Fruit fly (Drosophila melanogaster) whole organism, embryonic: ENCODE measurements around the gene Cyt-c-p.

Source experiments
- Bteb2 ChIP-seq: fragments of 200-800 bp; sonication (Bioruptor generic); optimal IDR thresholded peaks from 2 replicates; lab custom pipeline; 2016; ENCODE audit warnings: missing biosample characterization, missing genetic modification characterization
- CG1024 ChIP-seq: fragments of 200-800 bp; sonication (Bioruptor generic); IDR thresholded peaks from 2 replicates; pipeline ENCODE4 v1.3.6; 2022; ENCODE audit warnings: missing biosample characterization, missing genetic modification characterization
- CG11560 ChIP-seq: fragments of 200-800 bp; sonication (Bioruptor generic); IDR thresholded peaks from 3 replicates; pipeline ENCODE4 v1.3.6; 2022; ENCODE audit warnings: missing biosample characterization, missing genetic modification characterization
- CG1233 ChIP-seq: fragments of 200-800 bp; sonication (Bioruptor generic); optimal IDR thresholded peaks from 4 replicates; lab custom pipeline; 2018; ENCODE audit warnings: missing biosample characterization, mild to moderate bottlenecking, missing genetic modification characterization
- CG12744 ChIP-seq: fragments of 200-800 bp; sonication (Bioruptor generic); optimal IDR thresholded peaks from 2 replicates; lab custom pipeline; 2016; ENCODE audit warnings: missing biosample characterization, missing genetic modification characterization
- CG17612 ChIP-seq: fragments of 200-800 bp; sonication (Bioruptor generic); IDR thresholded peaks from 2 replicates; pipeline ENCODE4 v1.3.6; 2022; ENCODE audit warnings: missing biosample characterization, missing genetic modification characterization
- CG1832 ChIP-seq: fragments of 200-800 bp; sonication (Bioruptor generic); optimal IDR thresholded peaks from 2 replicates; lab custom pipeline; 2017; ENCODE audit warnings: missing biosample characterization, mild to moderate bottlenecking, missing genetic modification characterization, inconsistent platforms
- CG2712 ChIP-seq: fragments of 200-800 bp; optimal IDR thresholded peaks from 3 replicates; lab custom pipeline; 2019; ENCODE audit warnings: missing biosample characterization, mild to moderate bottlenecking, missing genetic modification characterization, moderate library complexity
- CG33213 ChIP-seq: fragments of 200-800 bp; sonication (Bioruptor generic); optimal IDR thresholded peaks from 3 replicates; lab custom pipeline; 2016; ENCODE audit warnings: missing biosample characterization, missing genetic modification characterization
- CG3847 ChIP-seq: fragments of 200-800 bp; sonication (Bioruptor generic); IDR thresholded peaks from 2 replicates; pipeline ENCODE4 v1.3.6; 2022; ENCODE audit warnings: missing biosample characterization, missing genetic modification characterization
- CG42726 ChIP-seq: fragments of 200-800 bp; sonication (Bioruptor generic); IDR thresholded peaks from 2 replicates; pipeline ENCODE4 v1.3.6; 2022; ENCODE audit warnings: missing biosample characterization, missing genetic modification characterization; ENCODE audit not compliant: partially characterized antibody
- CG4360 ChIP-seq: fragments of 200-800 bp; sonication (Bioruptor generic); IDR thresholded peaks from 2 replicates; pipeline ENCODE4 v1.3.6; 2022; ENCODE audit warnings: missing biosample characterization, missing genetic modification characterization
- CG6175 ChIP-seq: fragments of 200-800 bp; sonication (Bioruptor generic); IDR thresholded peaks from 3 replicates; pipeline ENCODE4 v1.3.6; 2022; ENCODE audit warnings: missing biosample characterization, missing genetic modification characterization
- CG7271 ChIP-seq: fragments of 200-800 bp; sonication (Bioruptor generic); optimal IDR thresholded peaks from 2 replicates; lab custom pipeline; 2018; ENCODE audit warnings: missing biosample characterization, mild to moderate bottlenecking, missing genetic modification characterization, moderate library complexity
- CG7928 ChIP-seq: fragments of 200-800 bp; sonication (Bioruptor generic); optimal IDR thresholded peaks from 2 replicates; lab custom pipeline; 2017; ENCODE audit warnings: missing biosample characterization, mild to moderate bottlenecking, missing genetic modification characterization
- CG8388 ChIP-seq: fragments of 200-800 bp; sonication (Bioruptor generic); optimal IDR thresholded peaks from 2 replicates; lab custom pipeline; 2019; ENCODE audit warnings: missing biosample characterization, mild to moderate bottlenecking, missing genetic modification characterization, moderate library complexity
- CHES-1-like ChIP-seq: fragments of 200-800 bp; sonication (Bioruptor generic); optimal IDR thresholded peaks from 2 replicates; lab custom pipeline; 2016; ENCODE audit warnings: missing biosample characterization, missing genetic modification characterization
- Dad ChIP-seq: fragments of 200-800 bp; sonication (Bioruptor generic); optimal IDR thresholded peaks from 3 replicates; lab custom pipeline; 2016; ENCODE audit warnings: missing biosample characterization, missing genetic modification characterization
- Ets65A ChIP-seq: fragments of 200-800 bp; sonication (Bioruptor generic); peaks from one replicate; lab custom pipeline; 2016; ENCODE audit warnings: missing biosample characterization, missing genetic modification characterization
- Gug ChIP-seq: fragments of 200-800 bp; sonication (Bioruptor generic); IDR thresholded peaks from 4 replicates; pipeline ENCODE4 v1.3.6; 2022; ENCODE audit warnings: missing biosample characterization, missing genetic modification characterization
- HHEX ChIP-seq: fragments of 200-800 bp; sonication (Bioruptor generic); optimal IDR thresholded peaks from 3 replicates; lab custom pipeline; 2017; ENCODE audit warnings: missing biosample characterization, mild to moderate bottlenecking, missing genetic modification characterization, missing genetic modification reagents
- HLH54F ChIP-seq: fragments of 200-800 bp; sonication (Bioruptor generic); optimal IDR thresholded peaks from 3 replicates; lab custom pipeline; 2016; ENCODE audit warnings: missing biosample characterization, missing genetic modification characterization
- Hsf ChIP-seq: fragments of 200-800 bp; sonication (Bioruptor generic); optimal IDR thresholded peaks from 3 replicates; lab custom pipeline; 2016; ENCODE audit warnings: missing biosample characterization, missing genetic modification characterization
- MESR4 ChIP-seq: fragments of 200-800 bp; sonication (Bioruptor generic); optimal IDR thresholded peaks from 2 replicates; lab custom pipeline; 2018; ENCODE audit warnings: missing biosample characterization, mild to moderate bottlenecking, missing genetic modification characterization, moderate library complexity
- Meics ChIP-seq: fragments of 200-800 bp; sonication (Bioruptor generic); optimal IDR thresholded peaks from 2 replicates; lab custom pipeline; 2017; ENCODE audit warnings: missing biosample characterization, mild to moderate bottlenecking, missing genetic modification characterization
- Neu2 ChIP-seq: fragments of 200-800 bp; sonication (Bioruptor generic); optimal IDR thresholded peaks from 3 replicates; lab custom pipeline; 2016; ENCODE audit warnings: missing biosample characterization, missing genetic modification characterization, borderline replicate concordance
- Nf-YB ChIP-seq: fragments of 200-800 bp; sonication (Bioruptor generic); optimal IDR thresholded peaks from 3 replicates; lab custom pipeline; 2019; ENCODE audit warnings: missing biosample characterization, mild to moderate bottlenecking, missing genetic modification characterization, moderate library complexity
- Six4 ChIP-seq: fragments of 200-800 bp; sonication (Bioruptor generic); optimal IDR thresholded peaks from 2 replicates; lab custom pipeline; 2016; ENCODE audit warnings: missing biosample characterization, missing genetic modification characterization
- Sox100B ChIP-seq: fragments of 200-800 bp; sonication (Bioruptor generic); optimal IDR thresholded peaks from 3 replicates; lab custom pipeline; 2018; ENCODE audit warnings: missing biosample characterization, mild to moderate bottlenecking, missing genetic modification characterization
- Sox102F ChIP-seq: fragments of 200-800 bp; sonication (Bioruptor generic); optimal IDR thresholded peaks from 2 replicates; lab custom pipeline; 2018; ENCODE audit warnings: missing biosample characterization, mild to moderate bottlenecking, missing genetic modification characterization, moderate library complexity
- Spps ChIP-seq: fragments of 200-800 bp; sonication (Bioruptor generic); optimal IDR thresholded peaks from 2 replicates; lab custom pipeline; 2018; ENCODE audit warnings: missing biosample characterization, mild to moderate bottlenecking, missing genetic modification characterization
- Ssrp ChIP-seq: fragments of 200-800 bp; sonication (Bioruptor generic); optimal IDR thresholded peaks from 2 replicates; lab custom pipeline; 2018; ENCODE audit warnings: missing biosample characterization, mild to moderate bottlenecking, missing genetic modification characterization, moderate library complexity
- bigmax ChIP-seq: fragments of 200-800 bp; sonication (Bioruptor generic); optimal IDR thresholded peaks from 2 replicates; lab custom pipeline; 2018; ENCODE audit warnings: missing biosample characterization, mild to moderate bottlenecking, missing genetic modification characterization
- chif ChIP-seq, 2 experiments: fragments of 200-800 bp; sonication (Bioruptor generic); optimal IDR thresholded peaks; 3 replicates each; lab custom pipeline; 2016; ENCODE audit warnings: missing biosample characterization in 2 of 2, missing genetic modification characterization in 2 of 2
- ci ChIP-seq: fragments of 200-800 bp; sonication (Bioruptor generic); IDR thresholded peaks from 3 replicates; pipeline ENCODE4 v1.3.6; 2022; ENCODE audit warnings: missing biosample characterization, missing genetic modification characterization
- fd3F ChIP-seq: fragments of 200-800 bp; sonication (Bioruptor generic); optimal IDR thresholded peaks from 2 replicates; lab custom pipeline; 2018; ENCODE audit warnings: missing biosample characterization, mild to moderate bottlenecking, missing genetic modification characterization, moderate library complexity
- fru ChIP-seq: fragments of >200 bp; optimal IDR thresholded peaks from 2 replicates; lab custom pipeline; 2017
- knrl ChIP-seq: fragments of 200-800 bp; sonication (Bioruptor generic); IDR thresholded peaks from 3 replicates; pipeline ENCODE4 v1.3.6; 2022; ENCODE audit warnings: missing biosample characterization, missing genetic modification characterization; ENCODE audit not compliant: partially characterized antibody
- pan ChIP-seq, 4 experiments: fragments of >200 bp in 3 of 4; fragments of 200-800 bp in 1 of 4; sonication (Bioruptor generic) in 1 of 4; optimal IDR thresholded peaks in 3 of 4; IDR thresholded peaks in 1 of 4; 2 replicates each; pipeline versions ENCODE4 v1.3.6 to Lab custom; 2017 to 2022; ENCODE audit warnings: missing biosample characterization in 2 of 4, missing genetic modification characterization in 2 of 4, mixed read lengths in 1 of 4
- pho ChIP-seq: fragments of 200-800 bp; sonication (Bioruptor generic); optimal IDR thresholded peaks from 2 replicates; lab custom pipeline; 2016; ENCODE audit warnings: missing biosample characterization, missing genetic modification characterization
- sc ChIP-seq, 3 experiments: fragments of >200 bp in 2 of 3; fragments of 200-800 bp in 1 of 3; sonication (Bioruptor generic) in 1 of 3; optimal IDR thresholded peaks; 2 replicates in 2 of 3; 3 replicates in 1 of 3; lab custom pipeline; 2017; ENCODE audit warnings: mild to moderate bottlenecking in 1 of 3, missing biosample characterization in 1 of 3, missing genetic modification characterization in 1 of 3, missing genetic modification reagents in 1 of 3
- sd ChIP-seq: fragments of 200-800 bp; sonication (Bioruptor generic); optimal IDR thresholded peaks from 3 replicates; lab custom pipeline; 2018; ENCODE audit warnings: missing biosample characterization, mild to moderate bottlenecking, missing genetic modification characterization, moderate library complexity
- slou ChIP-seq: fragments of 200-800 bp; sonication (Bioruptor generic); optimal IDR thresholded peaks from 3 replicates; lab custom pipeline; 2016; ENCODE audit warnings: missing biosample characterization, missing genetic modification characterization
- tgo ChIP-seq: fragments of 200-800 bp; sonication (Bioruptor generic); IDR thresholded peaks from 3 replicates; pipeline ENCODE4 v1.3.6; 2022; ENCODE audit warnings: missing biosample characterization, missing genetic modification characterization
- tll ChIP-seq, 2 experiments: fragments of 200-800 bp in 1 of 2; fragments of >200 bp in 1 of 2; sonication (Bioruptor generic) in 1 of 2; optimal IDR thresholded peaks; 2 replicates each; lab custom pipeline; 2017 to 2019; ENCODE audit warnings: missing biosample characterization in 2 of 2, missing genetic modification characterization in 2 of 2, mild to moderate bottlenecking in 1 of 2, moderate library complexity in 1 of 2
- unpg ChIP-seq: fragments of 200-800 bp; sonication (Bioruptor generic); optimal IDR thresholded peaks from 3 replicates; lab custom pipeline; 2018; ENCODE audit warnings: missing biosample characterization, mild to moderate bottlenecking, missing genetic modification characterization, moderate library complexity
- z ChIP-seq: fragments of 200-800 bp; sonication (Bioruptor generic); IDR thresholded peaks from 3 replicates; pipeline ENCODE4 v1.3.6; 2022; ENCODE audit warnings: missing biosample characterization, missing genetic modification characterization
- zfh1 ChIP-seq: fragments of 200-800 bp; sonication (Bioruptor generic); IDR thresholded peaks from 3 replicates; pipeline ENCODE4 v1.3.6; 2022; ENCODE audit warnings: missing biosample characterization, missing genetic modification characterization

The Cyt-c-p gene

dm6 chr2L:16719643-16720515, at the start of gene Cyt-c-p (continued):
- TF ChIP-seq z (GFP tag; lab: Robert Waterston, UW), result no peak
- no peak for TF ChIP-seq zfh1 (GFP tag; lab: Robert Waterston, UW)
- TF ChIP-seq sc (optimal IDR thresholded peaks at IDR 0.05; lab: Kevin White, UChicago), result no peak
- no peak for TF ChIP-seq sc (GFP tag; optimal IDR thresholded peaks at IDR 0.05; lab: Kevin White, UChicago)
- no peak for TF ChIP-seq HHEX (GFP tag; lab: Kevin White, UChicago)
- no peak for TF ChIP-seq Sox102F
- peak; percentile 72 for TF ChIP-seq MESR4
- TF ChIP-seq bigmax (GFP tag; lab: Kevin White, UChicago), result no peak
- no peak for TF ChIP-seq CG6175
- TF ChIP-seq Dad (GFP tag; lab: Kevin White, UChicago), result peak; percentile 50
- peak in 1 of 2 experiments; percentile 3 for TF ChIP-seq chif (GFP tag; optimal IDR thresholded peaks at IDR 0.05; lab: Kevin White, UChicago)
- no peak for TF ChIP-seq CG8388
- no peak for TF ChIP-seq CG12744
- no peak for TF ChIP-seq CG7271
- peak; percentile 16 for TF ChIP-seq unpg
- no peak for TF ChIP-seq Spps (tag; lab: Kevin White, UChicago)
- no peak for TF ChIP-seq CG17612
- TF ChIP-seq Hsf (GFP tag; lab: Kevin White, UChicago), result peak; percentile 2
- peak; percentile 83 for TF ChIP-seq CG33213 (GFP tag; lab: Kevin White, UChicago)
- TF ChIP-seq slou (GFP tag; lab: Kevin White, UChicago), result no peak
- TF ChIP-seq CG1832 (GFP tag; lab: Kevin White, UChicago), result peak; percentile 22
- TF ChIP-seq Nf-YB (GFP tag; lab: Kevin White, UChicago), result no peak
- TF ChIP-seq HLH54F (GFP tag; lab: Kevin White, UChicago), result peak; percentile 9
- TF ChIP-seq CG4360 (GFP tag; lab: Robert Waterston, UW), result no peak
- no peak for TF ChIP-seq fd3F (GFP tag; lab: Kevin White, UChicago)
- TF ChIP-seq pan (optimal IDR thresholded peaks at IDR 0.05; lab: Kevin White, UChicago), result no peak
- TF ChIP-seq pan (GFP tag; optimal IDR thresholded peaks at IDR 0.05 in 1 of 2, IDR thresholded peaks at IDR 0.05 in 1 of 2), result no peak
- TF ChIP-seq ci (GFP tag; lab: Robert Waterston, UW), result peak; percentile 27; the same call in 1 of the 3 replicates
- TF ChIP-seq CG42726 (GFP tag; lab: Robert Waterston, UW), result no peak; the same call in none of the 2 replicates
- no peak for TF ChIP-seq Gug (GFP tag; lab: Robert Waterston, UW)
- no peak for TF ChIP-seq pho (GFP tag; lab: Kevin White, UChicago)
- peak; percentile 61 for TF ChIP-seq CG2712
- peak; percentile 39 for TF ChIP-seq CHES-1-like (GFP tag; lab: Kevin White, UChicago)
- TF ChIP-seq Six4 (GFP tag; lab: Kevin White, UChicago), result no peak
- peak; percentile 86 for TF ChIP-seq Neu2
- TF ChIP-seq Meics, result no peak
- no peak for TF ChIP-seq CG1024 (GFP tag; lab: Robert Waterston, UW)
- peak; percentile 69 for TF ChIP-seq sd (tag; lab: Kevin White, UChicago)
- TF ChIP-seq Bteb2 (GFP tag; lab: Kevin White, UChicago), result peak; percentile 9
- TF ChIP-seq fru (lab: Kevin White, UChicago), result no peak
- no peak for TF ChIP-seq tll (GFP tag; optimal IDR thresholded peaks at IDR 0.05; lab: Kevin White, UChicago)
- no peak for TF ChIP-seq Sox100B
- TF ChIP-seq CG7928 (GFP tag; lab: Kevin White, UChicago), result peak; percentile 13
- no peak for TF ChIP-seq CG11560 (tag; lab: Robert Waterston, UW)
- TF ChIP-seq Ssrp (tag; lab: Kevin White, UChicago), result no peak
- TF ChIP-seq Ets65A (GFP tag; lab: Kevin White, UChicago), result no peak
- peak; percentile 61 for TF ChIP-seq knrl (GFP tag; lab: Robert Waterston, UW)
- peak; percentile 61 for TF ChIP-seq CG3847 (GFP tag; lab: Robert Waterston, UW)
- no peak for TF ChIP-seq CG1233 (GFP tag; lab: Kevin White, UChicago)
- no peak for TF ChIP-seq tgo (GFP tag; lab: Robert Waterston, UW)
